Fruit fly (Drosophila melanogaster): ENCODE results near the gene PolA2.

Gene PolA2

dm6 chr3R:27288202-27289135 is 49.5 kb downstream of the PolA2 start, which contains the start of the genes bigmax and Hmu (continued):
- peak; percentile 94 for TF ChIP-seq nmo (GFP tag; optimal IDR thresholded peaks at IDR 0.05)
- peak; percentile 6 for TF ChIP-seq CG15011 (GFP tag; optimal IDR thresholded peaks at IDR 0.05)
- TF ChIP-seq Dref (GFP tag; IDR thresholded peaks at IDR 0.05), result peak; percentile 67
- TF ChIP-seq Dp (GFP tag; optimal IDR thresholded peaks at IDR 0.05), result peak; percentile 37
- TF ChIP-seq odd (GFP tag; optimal IDR thresholded peaks at IDR 0.05), result peak; percentile 36
- TF ChIP-seq insv (GFP tag; optimal IDR thresholded peaks at IDR 0.05), result peak in 1 of 2 experiments; percentile 38
- TF ChIP-seq org-1 (GFP tag; optimal IDR thresholded peaks at IDR 0.05), result no peak
- TF ChIP-seq CG3281 (GFP tag; optimal IDR thresholded peaks at IDR 0.05), result peak; percentile 71
- peak; percentile 7 for TF ChIP-seq jing (GFP tag; optimal IDR thresholded peaks at IDR 0.05)
- peak; percentile 16 for TF ChIP-seq tup (GFP tag; optimal IDR thresholded peaks at IDR 0.05)
- peak; percentile 55 for TF ChIP-seq D19A (tag; optimal IDR thresholded peaks at IDR 0.05)
- peak; percentile 62 for TF ChIP-seq CG6683 (GFP tag; optimal IDR thresholded peaks at IDR 0.05)
- peak; percentile 79 for TF ChIP-seq NfI (GFP tag; optimal IDR thresholded peaks at IDR 0.05)
- TF ChIP-seq Fer2 (tag; optimal IDR thresholded peaks at IDR 0.05), result peak; percentile 71
- peak; percentile 88 for TF ChIP-seq NFAT (GFP tag; IDR thresholded peaks at IDR 0.05)
- TF ChIP-seq CG1024 (GFP tag; IDR thresholded peaks at IDR 0.05), result peak; percentile 63; the same call in 1 of the 2 replicates
- TF ChIP-seq zen (tag; optimal IDR thresholded peaks at IDR 0.05), result peak; percentile 66
- TF ChIP-seq gsb-n (tag; optimal IDR thresholded peaks at IDR 0.05), result peak; percentile 62
- TF ChIP-seq YL-1 (GFP tag; optimal IDR thresholded peaks at IDR 0.05), result peak; percentile 94
- TF ChIP-seq pum (GFP tag; optimal IDR thresholded peaks at IDR 0.05), result peak; percentile 85
- peak; percentile 88 for TF ChIP-seq CG14710 (tag; optimal IDR thresholded peaks at IDR 0.05)
- TF ChIP-seq ttk (GFP tag; IDR thresholded peaks at IDR 0.05), result peak; percentile 86
- peak; percentile 72 for TF ChIP-seq dmrt11E (tag; optimal IDR thresholded peaks at IDR 0.05)
- peak; percentile 75 for TF ChIP-seq Abd-B (GFP tag; optimal IDR thresholded peaks at IDR 0.05)
- no peak for TF ChIP-seq tio (GFP tag; optimal IDR thresholded peaks at IDR 0.05)
- peak; percentile 87 for TF ChIP-seq fu2 (GFP tag; optimal IDR thresholded peaks at IDR 0.05)
- peak; percentile 70 for TF ChIP-seq fd3F (GFP tag; optimal IDR thresholded peaks at IDR 0.05)
- TF ChIP-seq CG2678 (tag; optimal IDR thresholded peaks at IDR 0.05), result peak; percentile 81
- peak; percentile 63 for TF ChIP-seq slou (GFP tag; optimal IDR thresholded peaks at IDR 0.05)
- TF ChIP-seq salm (tag; optimal IDR thresholded peaks at IDR 0.05), result peak; percentile 51
- peak; percentile 78; the same call in 2 of the 3 replicates for TF ChIP-seq CG11695 (GFP tag; IDR thresholded peaks at IDR 0.05)
- peak; percentile 95 for TF ChIP-seq Doc3 (GFP tag; IDR thresholded peaks at IDR 0.05; ENCODE audit: partially characterized antibody)
- TF ChIP-seq CG12744 (GFP tag; optimal IDR thresholded peaks at IDR 0.05), result peak; percentile 85
- TF ChIP-seq Bdp1 (GFP tag; optimal IDR thresholded peaks at IDR 0.05), result peak; percentile 68
- peak; percentile 72 for TF ChIP-seq ap (GFP tag; IDR thresholded peaks at IDR 0.05)
- peak; percentile 91 for TF ChIP-seq CG7987 (GFP tag; optimal IDR thresholded peaks at IDR 0.05)
- TF ChIP-seq CG2202 (tag; optimal IDR thresholded peaks at IDR 0.05), result peak; percentile 63
- TF ChIP-seq gce (GFP tag; IDR thresholded peaks at IDR 0.05), result peak; percentile 59; the same call in 1 of the 3 replicates
- peak; percentile 72 for TF ChIP-seq CG4730 (GFP tag; IDR thresholded peaks at IDR 0.05)
- peak; percentile 87 for TF ChIP-seq amos (GFP tag; IDR thresholded peaks at IDR 0.05; ENCODE audit: partially characterized antibody)
- peak; percentile 66 for TF ChIP-seq Mes4 (GFP tag; optimal IDR thresholded peaks at IDR 0.05)
- TF ChIP-seq Trl (optimal IDR thresholded peaks at IDR 0.05), result no peak
- TF ChIP-seq Trl (GFP tag; optimal IDR thresholded peaks at IDR 0.05), result peak; percentile 86
- no peak for TF ChIP-seq CG15073 (GFP tag; optimal IDR thresholded peaks at IDR 0.05)
- TF ChIP-seq CG9437 (GFP tag; optimal IDR thresholded peaks at IDR 0.05), result peak; percentile 98
- peak; percentile 73 for TF ChIP-seq ewg (GFP tag; optimal IDR thresholded peaks at IDR 0.05)
- TF ChIP-seq Atf-2 (GFP tag; optimal IDR thresholded peaks at IDR 0.05), result peak; percentile 85
- TF ChIP-seq sob (GFP tag; IDR thresholded peaks at IDR 0.05), result peak; percentile 87

All from whole organism, embryonic.